Fruit fly (Drosophila melanogaster): Measurements from ENCODE around the gene CG34300.

CG34300 gene

dm6 chr3R:30306505-30307134 is at the start of gene CG34300:
Gene CG34300 (minus strand): TSS chr3R:30306640.
- TF ChIP-seq CG8478 (optimal IDR thresholded peaks at IDR 0.05) (no peak), CTCF (optimal IDR thresholded peaks at IDR 0.05) (no peak)

- no peak for TF ChIP-seq CTCF (optimal IDR thresholded peaks at IDR 0.05)
- TF ChIP-seq CG8478 (optimal IDR thresholded peaks at IDR 0.05): no peak
Observed at dm6 chr3R:30354729-30355128, 48.3 kb upstream of the CG34300 start.

dm6 chr3R:30352654-30353053 is 46.2 kb upstream of the CG34300 start:
- TF ChIP-seq CTCF (optimal IDR thresholded peaks at IDR 0.05): no peak
- no peak for TF ChIP-seq CG8478 (optimal IDR thresholded peaks at IDR 0.05)

- TF ChIP-seq CTCF (optimal IDR thresholded peaks at IDR 0.05) (no peak), CG8478 (optimal IDR thresholded peaks at IDR 0.05) (no peak)
Observed at dm6 chr3R:30345466-30345865, 39.0 kb upstream of the CG34300 start.

- no peak for TF ChIP-seq CG8478 (optimal IDR thresholded peaks at IDR 0.05)
- no peak for TF ChIP-seq CTCF (optimal IDR thresholded peaks at IDR 0.05)
Observed at dm6 chr3R:30344221-30344948, 37.9 kb upstream of the CG34300 start.

- TF ChIP-seq CTCF (optimal IDR thresholded peaks at IDR 0.05) (no peak), CG8478 (optimal IDR thresholded peaks at IDR 0.05) (no peak)
Observed at dm6 chr3R:30343453-30344220, 37.2 kb upstream of the CG34300 start.

dm6 chr3R:30343048-30343447 is 36.6 kb upstream of the CG34300 start:
- TF ChIP-seq CG8478 (optimal IDR thresholded peaks at IDR 0.05) (no peak), CTCF (optimal IDR thresholded peaks at IDR 0.05) (no peak)

- TF ChIP-seq CG8478 (optimal IDR thresholded peaks at IDR 0.05): no peak
- no peak for TF ChIP-seq CTCF (optimal IDR thresholded peaks at IDR 0.05)
Observed at dm6 chr3R:30338648-30339038, 32.2 kb upstream of the CG34300 start.

- TF ChIP-seq CG8478 (optimal IDR thresholded peaks at IDR 0.05): no peak
- TF ChIP-seq CTCF (optimal IDR thresholded peaks at IDR 0.05): no peak
Observed at dm6 chr3R:30337919-30338647, 31.6 kb upstream of the CG34300 start.

dm6 chr3R:30337448-30337847 is 31.0 kb upstream of the CG34300 start:
- TF ChIP-seq CG8478 (optimal IDR thresholded peaks at IDR 0.05): no peak
- TF ChIP-seq CTCF (optimal IDR thresholded peaks at IDR 0.05): no peak

- TF ChIP-seq CTCF (optimal IDR thresholded peaks at IDR 0.05) (no peak), CG8478 (optimal IDR thresholded peaks at IDR 0.05) (no peak)
Observed at dm6 chr3R:30336100-30336499, 29.7 kb upstream of the CG34300 start.

- TF ChIP-seq CTCF (optimal IDR thresholded peaks at IDR 0.05) (no peak), CG8478 (optimal IDR thresholded peaks at IDR 0.05) (no peak)
Observed at dm6 chr3R:30334359-30334954, 28.0 kb upstream of the CG34300 start.

dm6 chr3R:30331362-30331761 is 24.9 kb upstream of the CG34300 start:
- no peak for TF ChIP-seq CG8478 (optimal IDR thresholded peaks at IDR 0.05)

- no peak for TF ChIP-seq CG8478 (optimal IDR thresholded peaks at IDR 0.05)
- TF ChIP-seq CTCF (optimal IDR thresholded peaks at IDR 0.05): no peak
Observed at dm6 chr3R:30329851-30330250, 23.4 kb upstream of the CG34300 start.

- TF ChIP-seq CTCF (optimal IDR thresholded peaks at IDR 0.05): no peak
Observed at dm6 chr3R:30326634-30327033, 20.2 kb upstream of the CG34300 start.

Measured in S2 (cell line).